Worm (Caenorhabditis elegans): ENCODE results near the gene rgs-10.
A peak's percentile ranks its signal among the peaks of the same experiment; 100 is the strongest.

Gene rgs-10

ce11 chrX:14975467-14976167 is 13.1 kb downstream of the rgs-10 start, which contains the start of gene F20D1.3:
TSS of gene F20D1.3 (plus strand) at chrX:14976117.
- TF ChIP-seq tbx-8 (GFP tag; optimal IDR thresholded peaks at IDR 0.05) (no peak), hlh-1 (tag; optimal IDR thresholded peaks at IDR 0.05) (no peak), zip-8 (tag; optimal IDR thresholded peaks at IDR 0.05) (no peak), mep-1 (tag; optimal IDR thresholded peaks at IDR 0.05) (peak; percentile 82), mab-5 (tag; optimal IDR thresholded peaks at IDR 0.05) (no peak), blmp-1 (tag; optimal IDR thresholded peaks at IDR 0.05) (no peak), unc-120 (tag; optimal IDR thresholded peaks at IDR 0.05; ENCODE audit: poor library complexity, severe bottlenecking) (peak; percentile 45), nhr-237 (tag; optimal IDR thresholded peaks at IDR 0.05) (peak; percentile 68), mls-2 (tag; optimal IDR thresholded peaks at IDR 0.05) (peak; percentile 65), drap-1 (GFP tag; optimal IDR thresholded peaks at IDR 0.05) (no peak), lsy-2 (tag; optimal IDR thresholded peaks at IDR 0.05) (no peak), ceh-39 (tag; optimal IDR thresholded peaks at IDR 0.05) (peak; percentile 29), ces-1 (GFP tag; optimal IDR thresholded peaks at IDR 0.05) (peak; percentile 70), snpc-4 (tag; optimal IDR thresholded peaks at IDR 0.05) (no peak)

ce11 chrX:14976840-14977534 is 14.4 kb downstream of the rgs-10 start:
- TF ChIP-seq ztf-11 (tag; optimal IDR thresholded peaks at IDR 0.05) (no peak), tbx-8 (GFP tag; optimal IDR thresholded peaks at IDR 0.05) (no peak), ceh-83 (GFP tag; optimal IDR thresholded peaks at IDR 0.05) (no peak), ces-1 (GFP tag; optimal IDR thresholded peaks at IDR 0.05) (peak; percentile 87)

- TF ChIP-seq pha-4 (tag; optimal IDR thresholded peaks at IDR 0.05) (no peak), hlh-1 (tag; optimal IDR thresholded peaks at IDR 0.05) (peak; percentile 53), unc-120 (tag; optimal IDR thresholded peaks at IDR 0.05; ENCODE audit: poor library complexity, severe bottlenecking) (peak; percentile 0), ces-1 (GFP tag; optimal IDR thresholded peaks at IDR 0.05) (peak; percentile 13)
These were observed 16.2 kb downstream of the rgs-10 start for ce11 chrX:14978756-14979155.

ce11 chrX:14979388-14979787 is 16.8 kb downstream of the rgs-10 start, which contains the start of gene emre-1:
TSS of gene emre-1 (plus strand) at chrX:14979688.
- no peak for TF ChIP-seq elt-1 (tag; optimal IDR thresholded peaks at IDR 0.05; ENCODE audit: borderline replicate concordance, insufficient read depth)
- no peak for TF ChIP-seq mep-1 (tag; optimal IDR thresholded peaks at IDR 0.05)
- TF ChIP-seq unc-120 (tag; optimal IDR thresholded peaks at IDR 0.05; ENCODE audit: poor library complexity, severe bottlenecking), result no peak
- no peak for TF ChIP-seq snpc-4 (tag; optimal IDR thresholded peaks at IDR 0.05)
- no peak for TF ChIP-seq ztf-11 (tag; optimal IDR thresholded peaks at IDR 0.05)

ce11 chrX:14982525-14982924 is 20.0 kb downstream of the rgs-10 start, which contains the start of gene plp-2:
TSS of gene plp-2 (minus strand) at chrX:14982804.
- TF ChIP-seq sptf-1 (tag; optimal IDR thresholded peaks at IDR 0.05), result no peak
- TF ChIP-seq ceh-83 (GFP tag; optimal IDR thresholded peaks at IDR 0.05), result no peak
- no peak for TF ChIP-seq bed-3 (GFP tag; optimal IDR thresholded peaks at IDR 0.05)

ce11 chrX:14983274-14983673 is 20.7 kb downstream of the rgs-10 start, which contains the start of gene rbg-1:
TSS of gene rbg-1 (plus strand) at chrX:14983533.
- TF ChIP-seq elt-1 (tag; optimal IDR thresholded peaks at IDR 0.05; ENCODE audit: borderline replicate concordance, insufficient read depth) (no peak), elt-3 (tag; optimal IDR thresholded peaks at IDR 0.05) (no peak), blmp-1 (tag; optimal IDR thresholded peaks at IDR 0.05) (no peak), ceh-39 (tag; optimal IDR thresholded peaks at IDR 0.05) (peak; percentile 63), sem-2 (GFP tag; optimal IDR thresholded peaks at IDR 0.05) (no peak), ceh-43 (GFP tag; optimal IDR thresholded peaks at IDR 0.05) (no peak), unc-120 (tag; optimal IDR thresholded peaks at IDR 0.05; ENCODE audit: poor library complexity, severe bottlenecking) (no peak), nhr-28 (tag; optimal IDR thresholded peaks at IDR 0.05) (no peak), nhr-237 (tag; optimal IDR thresholded peaks at IDR 0.05) (no peak), lin-32 (GFP tag; optimal IDR thresholded peaks at IDR 0.05) (no peak), lsy-2 (tag; optimal IDR thresholded peaks at IDR 0.05) (peak; percentile 41), lin-13 (tag; optimal IDR thresholded peaks at IDR 0.05) (peak; percentile 74), mep-1 (tag; optimal IDR thresholded peaks at IDR 0.05) (peak; percentile 75), pha-4 (tag; optimal IDR thresholded peaks at IDR 0.05) (peak; percentile 92), snpc-4 (tag; optimal IDR thresholded peaks at IDR 0.05) (no peak), ces-1 (GFP tag; optimal IDR thresholded peaks at IDR 0.05) (peak; percentile 53), sptf-1 (tag; optimal IDR thresholded peaks at IDR 0.05) (peak; percentile 64)

Measured in whole organism, mixed stage, embryonic.